Worm (Caenorhabditis elegans): ENCODE results near the gene Y105C5B.5.

Y105C5B.5 gene

DNA sequence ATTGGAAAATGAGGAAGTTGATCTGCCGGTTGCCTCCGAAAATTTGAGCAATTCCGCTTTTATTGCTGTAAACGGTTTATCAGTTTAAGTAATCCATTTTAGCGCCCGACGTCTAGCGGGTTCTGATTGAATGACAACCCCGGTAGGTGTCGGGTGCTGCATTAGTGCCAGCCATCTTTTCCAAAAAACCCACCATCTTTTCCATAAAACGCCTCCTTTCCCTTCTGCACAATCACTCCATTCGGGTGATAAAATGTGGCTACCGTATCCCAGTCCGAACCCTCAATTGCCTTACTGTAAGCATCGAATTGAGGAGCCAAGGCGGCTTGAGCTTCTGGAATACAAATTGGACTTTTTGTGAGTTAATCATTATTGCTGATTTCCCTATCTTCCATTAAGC is 867 bp downstream of the Y105C5B.5 start:
- TF ChIP-seq unc-62 (GFP tag; optimal IDR thresholded peaks at IDR 0.05), result no peak

DNA sequence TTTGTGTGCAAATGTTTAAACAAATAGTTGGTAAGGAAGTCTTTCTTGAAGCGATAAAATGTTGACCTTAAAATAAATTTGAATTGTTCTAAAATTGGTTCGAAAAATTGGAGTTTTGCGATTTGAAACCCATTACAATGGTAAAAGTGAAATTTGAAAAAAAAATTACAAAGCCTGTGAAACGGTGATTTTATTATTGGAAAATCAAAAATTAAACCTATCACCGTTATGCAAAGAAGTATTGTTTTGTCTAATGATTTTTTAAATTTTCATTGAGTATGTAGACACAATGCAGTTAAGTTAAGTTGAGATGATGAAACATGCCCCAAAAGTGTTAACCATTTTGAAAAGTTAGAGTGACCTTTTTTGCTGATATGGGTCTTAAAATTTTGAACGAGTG is 6.2 kb downstream of the Y105C5B.5 start:
- no peak for TF ChIP-seq unc-62 (GFP tag; optimal IDR thresholded peaks at IDR 0.05)

DNA sequence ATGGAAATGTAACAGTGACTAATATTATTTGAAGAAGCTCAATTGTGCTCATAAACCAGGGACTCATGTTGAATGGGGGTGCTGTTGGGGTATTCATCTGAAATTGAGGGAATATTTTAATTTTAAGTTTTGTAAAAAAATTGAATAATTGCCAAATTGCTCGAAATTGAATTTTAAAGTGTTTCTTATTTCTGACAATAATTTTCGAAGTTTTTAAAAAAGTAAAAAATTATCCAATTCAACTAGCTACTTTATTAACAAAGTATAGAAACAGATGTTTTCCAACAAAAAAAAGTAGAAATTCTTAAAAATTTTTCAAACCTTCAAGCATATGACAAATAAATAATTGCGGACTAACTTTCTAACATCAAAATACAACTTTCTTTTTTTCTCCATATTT is 6.9 kb downstream of the Y105C5B.5 start, which contains the start of gene srv-14:
Gene srv-14 (minus strand): TSS at position 101 of the 400 bp plus-strand sequence.
- no peak for TF ChIP-seq unc-62 (GFP tag; optimal IDR thresholded peaks at IDR 0.05)

DNA sequence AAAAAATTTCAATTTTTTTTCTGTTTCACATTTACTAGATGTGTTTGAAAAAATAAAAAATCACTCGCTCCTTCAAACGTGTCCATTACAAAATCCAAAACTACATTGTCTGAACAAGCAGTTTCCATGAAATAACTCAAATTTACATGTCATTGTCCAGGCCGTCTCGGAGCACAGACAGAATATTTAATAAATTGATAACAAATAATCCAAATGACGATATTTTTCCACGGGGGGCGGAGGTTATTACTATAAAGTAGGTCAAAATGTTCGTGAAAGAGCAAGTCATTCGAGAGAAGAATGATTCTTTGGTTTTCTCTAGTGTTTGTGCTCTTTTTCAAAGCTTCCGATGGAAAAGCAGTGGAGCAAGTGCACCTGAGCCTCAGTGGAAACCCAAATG is 17.1 kb downstream of the Y105C5B.5 start, which contains the start of gene Y105C5B.3:
Gene Y105C5B.3 (plus strand): TSS at position 301 of the 400 bp plus-strand sequence.
- no peak for TF ChIP-seq unc-62 (GFP tag; optimal IDR thresholded peaks at IDR 0.05)

DNA sequence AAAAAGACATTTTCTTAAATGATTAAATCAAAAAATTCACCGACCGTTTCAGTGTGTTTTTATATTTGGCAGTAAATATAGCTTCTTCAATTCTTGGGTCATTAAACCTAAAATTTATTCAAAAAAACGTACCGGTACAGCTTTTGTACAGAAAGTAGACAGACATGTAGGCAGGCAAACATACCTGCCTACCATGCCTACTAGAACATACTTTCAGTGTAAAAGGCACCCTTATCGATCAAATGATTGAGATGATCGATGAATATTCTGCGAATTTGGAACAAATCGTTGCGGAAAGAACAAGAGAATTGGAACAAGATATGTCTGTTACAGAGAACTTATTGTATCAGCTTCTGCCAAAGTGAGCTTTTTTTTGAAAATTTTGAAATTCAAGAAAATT is 20.9 kb downstream of the Y105C5B.5 start:
- no peak for TF ChIP-seq unc-62 (GFP tag; optimal IDR thresholded peaks at IDR 0.05)

DNA sequence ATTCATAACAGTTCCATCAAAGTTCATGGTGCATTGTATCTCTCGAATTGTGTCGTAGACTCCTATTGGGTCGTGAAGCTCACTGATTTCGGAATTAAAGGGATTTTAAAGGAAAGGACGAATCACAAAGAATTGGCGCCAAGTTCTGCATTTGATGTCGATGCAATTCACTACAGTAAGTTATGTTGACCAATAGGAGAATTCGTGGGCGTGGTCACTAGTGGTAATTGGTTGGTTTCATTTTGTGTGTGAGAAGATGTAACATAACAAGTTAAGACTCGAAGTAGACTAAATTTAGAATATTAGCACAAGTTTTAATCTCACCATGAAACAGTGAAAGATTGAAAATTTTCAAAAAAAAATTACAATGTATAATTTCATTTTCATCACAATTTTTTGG is 22.8 kb downstream of the Y105C5B.5 start:
- no peak for TF ChIP-seq unc-62 (GFP tag; optimal IDR thresholded peaks at IDR 0.05)

DNA sequence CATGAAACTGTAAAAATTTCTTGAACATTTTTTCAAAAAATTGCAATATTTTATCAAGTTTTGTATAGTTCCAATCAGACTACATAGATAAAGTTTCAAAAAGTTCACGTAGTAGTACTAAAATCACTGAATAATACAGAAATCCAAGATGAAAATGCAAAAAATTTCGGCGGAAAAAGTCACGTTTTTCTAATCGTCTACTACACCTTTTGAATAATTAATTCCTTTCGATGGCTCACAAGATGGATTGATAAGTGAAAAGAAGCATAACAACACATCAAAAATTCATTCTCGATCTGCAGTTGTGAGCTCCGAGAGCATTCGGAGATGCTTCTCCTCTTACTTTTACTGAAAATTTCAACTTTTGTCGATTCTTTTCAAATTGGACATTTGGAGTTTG is 28.4 kb downstream of the Y105C5B.5 start, which contains the start of gene gcy-25:
Gene gcy-25 (plus strand): TSS at position 301 of the 400 bp plus-strand sequence.
- no peak for TF ChIP-seq unc-62 (GFP tag; optimal IDR thresholded peaks at IDR 0.05)

DNA sequence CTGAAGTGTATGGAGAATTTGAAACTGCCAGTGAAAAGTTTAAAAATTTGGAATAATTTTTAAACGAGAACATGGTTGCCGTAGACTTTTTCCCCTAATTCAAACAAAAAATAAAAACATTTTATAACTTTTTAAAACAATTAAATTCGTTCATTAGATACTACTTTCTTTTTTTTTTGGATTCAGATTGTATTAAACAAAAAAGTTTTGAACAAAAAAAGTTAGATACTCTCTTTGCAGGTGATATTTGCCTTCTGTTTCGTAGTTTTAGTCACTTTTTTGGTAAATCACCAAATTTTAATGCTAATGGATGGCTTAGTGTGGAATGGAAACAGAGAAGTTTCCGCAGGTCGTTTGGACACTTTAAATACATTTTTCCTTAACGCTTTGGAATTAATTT is 30.7 kb downstream of the Y105C5B.5 start, which contains the start of gene Y105C5B.1:
Gene Y105C5B.1 (plus strand): TSS at position 301 of the 400 bp plus-strand sequence.
- no peak for TF ChIP-seq unc-62 (GFP tag; optimal IDR thresholded peaks at IDR 0.05)

DNA sequence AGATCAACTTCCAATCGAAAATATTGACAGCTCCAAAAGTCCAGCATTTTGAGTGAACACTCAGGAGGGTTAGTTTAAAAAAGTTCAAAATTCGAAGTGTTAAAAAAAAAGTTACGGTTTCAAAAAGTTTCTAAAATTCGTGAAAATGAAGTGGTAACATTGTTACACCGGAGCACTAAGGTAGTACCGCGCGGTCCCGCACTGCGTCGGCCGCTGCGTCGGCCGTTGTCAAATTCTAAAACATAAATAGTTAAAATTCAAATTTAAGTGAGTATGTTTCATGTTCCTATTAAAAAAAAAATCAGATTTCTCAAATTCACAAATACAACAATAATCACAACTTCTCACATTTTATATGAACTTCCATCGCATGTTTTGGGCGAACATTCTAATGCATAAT is 32.7 kb downstream of the Y105C5B.5 start:
- TF ChIP-seq unc-62 (GFP tag; optimal IDR thresholded peaks at IDR 0.05), result no peak

DNA sequence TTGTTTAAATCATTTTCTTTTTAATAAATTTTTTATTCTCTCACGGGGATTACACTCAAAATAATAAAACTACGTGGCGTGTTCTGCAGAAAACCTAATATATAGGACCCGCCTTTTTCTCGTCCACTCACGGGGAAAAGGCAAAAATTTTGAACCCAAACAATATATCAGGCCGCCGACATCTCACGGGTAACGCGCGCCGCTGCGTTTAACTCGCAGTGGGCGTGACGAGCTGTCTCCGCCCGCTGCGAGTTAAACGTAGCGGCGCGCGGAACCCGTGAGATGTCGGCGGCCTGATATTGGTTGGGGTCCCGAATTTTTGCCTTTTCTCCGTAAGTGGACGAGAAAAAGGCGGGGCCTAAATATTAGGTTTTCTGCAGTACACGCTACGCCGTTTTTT is 39.5 kb downstream of the Y105C5B.5 start:
- no peak for TF ChIP-seq unc-62 (GFP tag; optimal IDR thresholded peaks at IDR 0.05)

DNA sequence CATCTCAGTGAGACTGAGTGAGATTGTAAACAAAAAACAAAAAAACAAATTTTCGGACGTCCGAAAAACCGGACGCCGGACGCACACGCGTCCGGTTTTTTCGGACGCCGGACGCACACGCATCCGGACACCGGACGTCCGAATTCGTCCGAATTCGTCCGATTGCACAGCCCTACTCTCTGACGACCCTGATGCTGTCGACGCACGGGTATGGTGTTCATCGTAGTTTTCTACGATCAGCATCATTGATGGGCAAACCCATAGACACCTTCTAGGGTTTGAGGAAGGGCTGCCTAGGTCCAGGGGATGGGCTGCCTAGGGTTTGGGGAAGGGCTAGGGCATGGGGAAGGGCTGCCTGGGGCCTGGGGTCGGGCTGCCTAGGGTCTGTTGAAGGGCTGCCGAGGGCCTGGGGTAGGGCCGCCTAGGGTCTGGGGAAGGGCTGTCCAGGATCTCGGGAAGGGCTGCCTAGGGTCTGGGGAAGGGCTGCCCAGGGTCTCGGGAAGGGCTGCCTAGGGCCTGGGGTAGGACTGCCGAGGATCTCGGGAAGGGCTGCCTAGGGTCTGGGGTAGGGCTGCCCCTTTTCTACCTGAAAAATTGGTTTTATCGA is 47.1 kb downstream of the Y105C5B.5 start:
- TF ChIP-seq unc-62 (GFP tag; optimal IDR thresholded peaks at IDR 0.05), result no peak

DNA sequence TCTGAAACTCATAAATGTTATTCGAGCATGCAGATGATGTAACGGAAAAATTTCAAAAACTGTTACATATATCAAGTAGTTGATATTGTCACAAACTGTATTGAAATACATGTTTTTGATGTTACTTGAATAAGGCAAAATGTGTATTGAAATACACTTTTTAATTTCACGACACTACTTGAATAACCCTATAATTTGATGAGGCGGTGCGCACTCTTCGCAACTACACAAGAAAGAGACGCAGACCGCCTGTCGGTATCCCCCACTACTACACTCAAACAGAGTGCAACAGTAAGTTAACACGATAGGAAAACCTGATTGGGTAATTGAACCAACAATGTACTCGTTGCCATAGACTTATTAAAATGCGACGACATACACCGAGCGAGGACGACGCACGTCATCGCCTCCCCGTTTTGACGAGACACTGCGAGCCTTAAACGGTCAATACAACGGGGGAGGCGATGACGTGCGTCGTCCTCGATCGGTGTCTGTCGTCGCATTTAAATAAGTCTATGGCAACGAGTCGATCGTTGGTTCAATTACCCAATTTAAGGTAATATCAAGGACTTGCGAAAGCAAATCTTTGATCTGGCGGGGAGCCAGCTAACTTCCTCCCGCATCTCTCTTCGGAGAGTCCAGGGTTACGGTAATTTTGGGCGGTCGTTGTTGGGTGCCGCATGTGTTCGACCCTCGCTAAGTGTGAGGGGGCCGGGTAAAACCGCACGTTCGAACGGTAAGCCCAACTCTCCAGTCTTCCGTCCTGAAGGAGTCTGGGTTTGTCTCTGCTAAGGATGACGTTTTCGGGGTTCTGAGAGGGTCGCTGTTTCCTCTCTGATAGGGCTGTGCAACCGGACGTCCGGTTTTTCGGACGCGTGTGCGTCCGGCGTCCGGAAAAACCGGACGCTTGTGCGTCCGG is 47.9 kb downstream of the Y105C5B.5 start:
- no peak for TF ChIP-seq unc-62 (GFP tag; optimal IDR thresholded peaks at IDR 0.05)

DNA sequence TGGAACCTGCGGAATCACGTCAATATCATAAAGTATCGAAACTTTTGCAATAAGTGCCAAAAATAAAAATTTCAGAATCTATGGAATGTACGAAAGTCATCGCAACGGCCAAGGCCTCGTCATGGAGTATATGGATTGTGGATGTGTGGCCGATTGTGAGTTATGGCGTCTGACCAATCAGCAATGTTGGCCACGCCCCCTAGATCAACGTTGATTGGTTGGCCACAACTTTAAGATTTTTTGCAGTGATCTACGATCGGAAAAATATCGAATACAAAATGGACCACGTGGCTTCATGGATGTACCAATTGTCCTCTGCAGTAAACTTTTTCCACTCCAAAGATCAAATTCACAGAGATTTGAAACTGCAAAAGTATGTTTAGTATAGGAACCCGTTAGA is 50.4 kb downstream of the Y105C5B.5 start:
- no peak for TF ChIP-seq unc-62 (GFP tag; optimal IDR thresholded peaks at IDR 0.05)
